Worm (Caenorhabditis elegans): Measurements from ENCODE around the gene F32D8.13.

- TF ChIP-seq snpc-4 (GFP tag; optimal IDR thresholded peaks at IDR 0.05) (no peak), snpc-4 (tag; optimal IDR thresholded peaks at IDR 0.05) (no peak), F49E8.2 (tag; optimal IDR thresholded peaks at IDR 0.05; ENCODE audit: insufficient read depth) (no peak), unc-130 (GFP tag; optimal IDR thresholded peaks at IDR 0.05) (no peak), ceh-100 (GFP tag; IDR thresholded peaks at IDR 0.05) (no peak), lin-26 (GFP tag; IDR thresholded peaks at IDR 0.05) (no peak), lir-1 (GFP tag; conservative IDR thresholded peaks at IDR 0.05) (no peak), tbx-9 (tag; optimal IDR thresholded peaks at IDR 0.05; ENCODE audit: borderline replicate concordance) (no peak)
Observed at ce11 chrV:10860526-10861037, 35.8 kb downstream of the F32D8.13 start.

Measured in whole organism, young adult.